Fruit fly (Drosophila melanogaster) whole organism, embryonic: Measurements from ENCODE around the gene Or85b.

Experiments
- Adf1 ChIP-seq: fragments of 200-800 bp; sonication (Bioruptor generic); IDR thresholded peaks from 2 replicates; pipeline ENCODE4 v1.3.6; 2022; ENCODE audit warnings: missing biosample characterization, missing genetic modification characterization
- Atf-2 ChIP-seq: fragments of 200-800 bp; sonication (Bioruptor generic); optimal IDR thresholded peaks from 2 replicates; lab custom pipeline; 2016; ENCODE audit warnings: missing biosample characterization, missing genetic modification characterization
- Awh ChIP-seq: fragments of 200-800 bp; sonication (Bioruptor generic); IDR thresholded peaks from 2 replicates; pipeline ENCODE4, ENCODE4 v1.3.6; 2022; ENCODE audit warnings: missing biosample characterization, missing genetic modification characterization
- CG10565 ChIP-seq: fragments of 200-800 bp; sonication (Bioruptor generic); optimal IDR thresholded peaks from 3 replicates; lab custom pipeline; 2016; ENCODE audit warnings: missing biosample characterization, mild to moderate bottlenecking, missing genetic modification characterization
- CG12299 ChIP-seq: fragments of 200-800 bp; sonication (Bioruptor generic); optimal IDR thresholded peaks from 2 replicates; lab custom pipeline; 2018; ENCODE audit warnings: missing biosample characterization, mild to moderate bottlenecking, missing genetic modification characterization
- CG13775 ChIP-seq: fragments of 200-800 bp; sonication (Bioruptor generic); optimal IDR thresholded peaks from 3 replicates; lab custom pipeline; 2017; ENCODE audit warnings: missing biosample characterization, mild to moderate bottlenecking, missing genetic modification characterization
- CG1529 ChIP-seq: fragments of 200-800 bp; sonication (Bioruptor generic); optimal IDR thresholded peaks from 3 replicates; lab custom pipeline; 2018; ENCODE audit warnings: missing biosample characterization, missing genetic modification characterization
- CG1647 ChIP-seq: fragments of 200-800 bp; sonication (Bioruptor generic); optimal IDR thresholded peaks from 3 replicates; lab custom pipeline; 2016; ENCODE audit warnings: missing biosample characterization, missing genetic modification characterization
- CG17829 ChIP-seq: fragments of 200-800 bp; optimal IDR thresholded peaks from 2 replicates; lab custom pipeline; 2019; ENCODE audit warnings: missing biosample characterization, mild to moderate bottlenecking, missing genetic modification characterization, moderate library complexity
- CG17912 ChIP-seq: fragments of 200-800 bp; sonication (Bioruptor generic); optimal IDR thresholded peaks from 2 replicates; lab custom pipeline; 2018; ENCODE audit warnings: missing biosample characterization, mild to moderate bottlenecking, missing genetic modification characterization
- CG18011 ChIP-seq: fragments of 200-800 bp; sonication (Bioruptor generic); optimal IDR thresholded peaks from 2 replicates; lab custom pipeline; 2017; ENCODE audit warnings: missing biosample characterization, missing genetic modification characterization, mild to moderate bottlenecking, moderate library complexity, missing genotype
- CG2889 ChIP-seq: fragments of 200-800 bp; sonication (Bioruptor generic); IDR thresholded peaks from 3 replicates; pipeline ENCODE4 v1.3.6; 2022; ENCODE audit warnings: missing biosample characterization, missing genetic modification characterization
- CG3995 ChIP-seq: fragments of 200-800 bp; sonication (Bioruptor generic); optimal IDR thresholded peaks from 3 replicates; lab custom pipeline; 2016; ENCODE audit warnings: missing biosample characterization, missing genetic modification characterization
- CG4404 ChIP-seq: fragments of 200-800 bp; sonication (Bioruptor generic); IDR thresholded peaks from 2 replicates; pipeline ENCODE4 v1.3.6; 2022; ENCODE audit warnings: missing biosample characterization, missing genetic modification characterization
- CG4617 ChIP-seq: fragments of 200-800 bp; sonication (Bioruptor generic); optimal IDR thresholded peaks from 3 replicates; lab custom pipeline; 2016; ENCODE audit warnings: missing biosample characterization, missing genetic modification characterization, borderline replicate concordance
- CG5953 ChIP-seq: fragments of 200-800 bp; sonication (Bioruptor generic); IDR thresholded peaks from 2 replicates; pipeline ENCODE4 v1.3.6; 2022; ENCODE audit warnings: missing biosample characterization, missing genetic modification characterization
- CG6254 ChIP-seq: fragments of 200-800 bp; sonication (Bioruptor generic); optimal IDR thresholded peaks from 3 replicates; lab custom pipeline; 2017; ENCODE audit warnings: mild to moderate bottlenecking, missing biosample characterization, missing genetic modification reagents, missing genetic modification characterization
- CG7271 ChIP-seq: fragments of 200-800 bp; sonication (Bioruptor generic); optimal IDR thresholded peaks from 2 replicates; lab custom pipeline; 2018; ENCODE audit warnings: missing biosample characterization, mild to moderate bottlenecking, missing genetic modification characterization, moderate library complexity
- CG7928 ChIP-seq: fragments of 200-800 bp; sonication (Bioruptor generic); optimal IDR thresholded peaks from 2 replicates; lab custom pipeline; 2017; ENCODE audit warnings: missing biosample characterization, mild to moderate bottlenecking, missing genetic modification characterization
- CG7963 ChIP-seq: fragments of 200-800 bp; sonication (Bioruptor generic); IDR thresholded peaks from 3 replicates; pipeline ENCODE4 v1.3.6; 2022; ENCODE audit warnings: missing biosample characterization, missing genetic modification characterization; ENCODE audit not compliant: partially characterized antibody
- CG7987 ChIP-seq: fragments of 200-800 bp; sonication (Bioruptor generic); optimal IDR thresholded peaks from 2 replicates; lab custom pipeline; 2018; ENCODE audit warnings: missing biosample characterization, mild to moderate bottlenecking, missing genetic modification characterization, moderate library complexity
- CG8089 ChIP-seq: fragments of 200-800 bp; sonication (Bioruptor generic); optimal IDR thresholded peaks from 3 replicates; lab custom pipeline; 2016; ENCODE audit warnings: missing biosample characterization, missing genetic modification characterization
- Camta ChIP-seq: fragments of 200-800 bp; sonication (Bioruptor generic); optimal IDR thresholded peaks from 2 replicates; lab custom pipeline; 2016; ENCODE audit warnings: missing biosample characterization, missing genetic modification characterization
- Dip3 ChIP-seq: fragments of 200-800 bp; sonication (Bioruptor generic); optimal IDR thresholded peaks from 3 replicates; lab custom pipeline; 2016; ENCODE audit warnings: missing biosample characterization, missing genetic modification characterization
- Dll ChIP-seq: fragments of 200-800 bp; sonication (Bioruptor generic); IDR thresholded peaks from 4 replicates; pipeline ENCODE4 v1.3.6; 2022; ENCODE audit warnings: missing biosample characterization, missing genetic modification characterization; ENCODE audit not compliant: partially characterized antibody
- Elba2 ChIP-seq: fragments of 200-800 bp; sonication (Bioruptor generic); optimal IDR thresholded peaks from 3 replicates; lab custom pipeline; 2016; ENCODE audit warnings: missing biosample characterization, missing genetic modification characterization
- Ets65A ChIP-seq: fragments of 200-800 bp; sonication (Bioruptor generic); peaks from one replicate; lab custom pipeline; 2016; ENCODE audit warnings: missing biosample characterization, missing genetic modification characterization
- Ets97D ChIP-seq: fragments of 200-800 bp; sonication (Bioruptor generic); optimal IDR thresholded peaks from 3 replicates; lab custom pipeline; 2016; ENCODE audit warnings: missing biosample characterization, missing genetic modification characterization
- Fer2 ChIP-seq: fragments of 200-800 bp; sonication (Bioruptor generic); optimal IDR thresholded peaks from 2 replicates; lab custom pipeline; 2018; ENCODE audit warnings: missing biosample characterization, mild to moderate bottlenecking, missing genetic modification characterization, moderate library complexity
- Gug ChIP-seq: fragments of 200-800 bp; sonication (Bioruptor generic); IDR thresholded peaks from 4 replicates; pipeline ENCODE4 v1.3.6; 2022; ENCODE audit warnings: missing biosample characterization, missing genetic modification characterization
- H15 ChIP-seq: fragments of 200-800 bp; sonication (Bioruptor generic); IDR thresholded peaks from 3 replicates; pipeline ENCODE4 v1.3.6; 2022; ENCODE audit warnings: missing biosample characterization, missing genetic modification characterization
- Kr ChIP-seq: fragments of 200-800 bp; sonication (Bioruptor generic); optimal IDR thresholded peaks from 2 replicates; lab custom pipeline; 2017; ENCODE audit warnings: missing biosample characterization, mild to moderate bottlenecking, missing genetic modification characterization
- Nf-YB ChIP-seq: fragments of 200-800 bp; sonication (Bioruptor generic); optimal IDR thresholded peaks from 3 replicates; lab custom pipeline; 2019; ENCODE audit warnings: missing biosample characterization, mild to moderate bottlenecking, missing genetic modification characterization, moderate library complexity
- Pdp1 ChIP-seq, 2 experiments: fragments of 200-800 bp; sonication (Bioruptor generic); optimal IDR thresholded peaks; 3 replicates each; lab custom pipeline; 2016; ENCODE audit warnings: missing biosample characterization in 2 of 2, missing genetic modification characterization in 2 of 2, mild to moderate bottlenecking in 1 of 2, moderate library complexity in 1 of 2
- Sin3A ChIP-seq: fragments of >200 bp; optimal IDR thresholded peaks from 2 replicates; lab custom pipeline; 2018
- Stat92E ChIP-seq, 3 experiments: fragments of >200 bp in 2 of 3; fragments of 200-800 bp in 1 of 3; sonication (Bioruptor generic) in 1 of 3; optimal IDR thresholded peaks; 2 replicates each; lab custom pipeline; 2017 to 2019; ENCODE audit warnings: missing biosample characterization in 3 of 3, missing genetic modification characterization in 3 of 3, mild to moderate bottlenecking in 1 of 3, moderate library complexity in 1 of 3
- Xrp1 ChIP-seq: fragments of 200-800 bp; sonication (Bioruptor generic); IDR thresholded peaks from 2 replicates; pipeline ENCODE4 v1.3.6; 2022; ENCODE audit warnings: missing biosample characterization, missing genetic modification characterization
- bigmax ChIP-seq: fragments of 200-800 bp; sonication (Bioruptor generic); optimal IDR thresholded peaks from 2 replicates; lab custom pipeline; 2018; ENCODE audit warnings: missing biosample characterization, mild to moderate bottlenecking, missing genetic modification characterization
- dm ChIP-seq: fragments of 200-800 bp; sonication (Bioruptor generic); optimal IDR thresholded peaks from 3 replicates; lab custom pipeline; 2016; ENCODE audit warnings: missing biosample characterization, missing genetic modification characterization
- ems ChIP-seq: fragments of 200-800 bp; sonication (Bioruptor generic); optimal IDR thresholded peaks from 3 replicates; lab custom pipeline; 2016; ENCODE audit warnings: missing biosample characterization, missing genetic modification characterization
- eve ChIP-seq, 2 experiments: fragments of >200 bp; optimal IDR thresholded peaks; 2 replicates each; lab custom pipeline; 2017; ENCODE audit warnings: missing biosample characterization in 2 of 2, missing genetic modification characterization in 2 of 2
- her ChIP-seq: fragments of 200-800 bp; sonication (Bioruptor generic); optimal IDR thresholded peaks from 2 replicates; lab custom pipeline; 2016; ENCODE audit warnings: missing biosample characterization, missing genetic modification characterization
- lilli ChIP-seq: fragments of 200-800 bp; sonication (Bioruptor generic); optimal IDR thresholded peaks from 3 replicates; lab custom pipeline; 2016; ENCODE audit warnings: missing biosample characterization, missing genetic modification characterization
- lov ChIP-seq, 2 experiments: fragments of 200-800 bp in 1 of 2; fragments of >200 bp in 1 of 2; sonication (Bioruptor generic) in 1 of 2; IDR thresholded peaks in 1 of 2; optimal IDR thresholded peaks in 1 of 2; 2 replicates in 1 of 2; 3 replicates in 1 of 2; pipeline versions ENCODE4 v1.3.6 to Lab custom; 2017 to 2022; ENCODE audit warnings: missing biosample characterization in 1 of 2, missing genetic modification characterization in 1 of 2
- peb ChIP-seq: fragments of 200-800 bp; sonication (Bioruptor generic); IDR thresholded peaks from 2 replicates; pipeline ENCODE4 v1.3.6; 2022; ENCODE audit warnings: missing biosample characterization, missing genetic modification characterization
- pfk ChIP-seq: fragments of 200-800 bp; sonication (Bioruptor generic); optimal IDR thresholded peaks from 2 replicates; lab custom pipeline; 2018; ENCODE audit warnings: missing biosample characterization, mild to moderate bottlenecking, missing genetic modification characterization, moderate library complexity
- phol ChIP-seq: fragments of 200-800 bp; sonication (Bioruptor generic); optimal IDR thresholded peaks from 3 replicates; lab custom pipeline; 2018; ENCODE audit warnings: missing biosample characterization, mild to moderate bottlenecking, missing genetic modification characterization, moderate library complexity
- sc ChIP-seq, 3 experiments: fragments of >200 bp in 2 of 3; fragments of 200-800 bp in 1 of 3; sonication (Bioruptor generic) in 1 of 3; optimal IDR thresholded peaks; 2 replicates in 2 of 3; 3 replicates in 1 of 3; lab custom pipeline; 2017; ENCODE audit warnings: mild to moderate bottlenecking in 1 of 3, missing biosample characterization in 1 of 3, missing genetic modification characterization in 1 of 3, missing genetic modification reagents in 1 of 3
- tio ChIP-seq: fragments of 200-800 bp; sonication (Bioruptor generic); optimal IDR thresholded peaks from 2 replicates; lab custom pipeline; 2017; ENCODE audit warnings: missing biosample characterization, missing genetic modification characterization, inconsistent platforms

The Or85b gene

dm6 chr3R:8482881-8483280 is 28.3 kb downstream of the Or85b start (continued):
- TF ChIP-seq CG10565, result no peak
- no peak for TF ChIP-seq lov (optimal IDR thresholded peaks at IDR 0.05; lab: Kevin White, UChicago)
- peak; percentile 81; the same call in 1 of the 3 replicates for TF ChIP-seq lov (GFP tag; IDR thresholded peaks at IDR 0.05; lab: Robert Waterston, UW)
- peak; percentile 4 for TF ChIP-seq CG12299 (tag; lab: Kevin White, UChicago)
- no peak for TF ChIP-seq her (GFP tag; lab: Kevin White, UChicago)
- TF ChIP-seq Sin3A (lab: Kevin White, UChicago), result no peak
- TF ChIP-seq Elba2, result no peak
- TF ChIP-seq eve (GFP tag; optimal IDR thresholded peaks at IDR 0.05; lab: Kevin White, UChicago), result no peak
- no peak for TF ChIP-seq CG17912 (GFP tag; lab: Kevin White, UChicago)
- no peak for TF ChIP-seq pfk (GFP tag; lab: Kevin White, UChicago)
- TF ChIP-seq Stat92E (GFP tag; optimal IDR thresholded peaks at IDR 0.05; lab: Kevin White, UChicago), result no peak
- no peak for TF ChIP-seq CG7963 (GFP tag; lab: Robert Waterston, UW)
- no peak for TF ChIP-seq CG7271
- peak; percentile 36 for TF ChIP-seq Nf-YB (GFP tag; lab: Kevin White, UChicago)
- peak; percentile 20 for TF ChIP-seq tio (GFP tag; lab: Kevin White, UChicago)
- TF ChIP-seq CG3995 (GFP tag; lab: Kevin White, UChicago), result no peak
- TF ChIP-seq Xrp1 (GFP tag; lab: Robert Waterston, UW), result peak; percentile 78; the same call in 1 of the 2 replicates
- peak; percentile 40 for TF ChIP-seq CG1529 (GFP tag; lab: Kevin White, UChicago)
- peak; percentile 49; the same call in 1 of the 2 replicates for TF ChIP-seq CG4404 (GFP tag; lab: Robert Waterston, UW)
- peak; percentile 64 for TF ChIP-seq CG6254 (GFP tag; lab: Kevin White, UChicago)
- TF ChIP-seq dm (GFP tag; lab: Kevin White, UChicago), result peak; percentile 18
- TF ChIP-seq CG17829 (tag; lab: Kevin White, UChicago), result no peak
- TF ChIP-seq Ets97D (GFP tag; lab: Kevin White, UChicago), result peak; percentile 13
- TF ChIP-seq H15, result peak; percentile 71; the same call in 2 of the 3 replicates
- TF ChIP-seq phol (tag; lab: Kevin White, UChicago), result peak; percentile 69
- peak; percentile 60; the same call in 1 of the 2 replicates for TF ChIP-seq Awh
- peak in 1 of 2 experiments; percentile 60 for TF ChIP-seq Pdp1 (GFP tag; optimal IDR thresholded peaks at IDR 0.05; lab: Kevin White, UChicago)
- peak; percentile 35 for TF ChIP-seq ems (GFP tag; lab: Kevin White, UChicago)
- TF ChIP-seq Dll (GFP tag; lab: Robert Waterston, UW), result no peak
- peak; percentile 19 for TF ChIP-seq Fer2 (tag; lab: Kevin White, UChicago)
- peak; percentile 54; the same call in 1 of the 2 replicates for TF ChIP-seq CG5953
- no peak for TF ChIP-seq Kr (GFP tag; lab: Kevin White, UChicago)
- peak; percentile 55 for TF ChIP-seq Camta
- TF ChIP-seq CG2889 (GFP tag; lab: Robert Waterston, UW), result peak; percentile 56; the same call in 1 of the 3 replicates
- TF ChIP-seq lilli (GFP tag; lab: Kevin White, UChicago), result peak; percentile 70
- no peak for TF ChIP-seq Adf1 (GFP tag; lab: Robert Waterston, UW)
- TF ChIP-seq Dip3 (GFP tag; lab: Kevin White, UChicago), result peak; percentile 49
- peak; percentile 97 for TF ChIP-seq Ets65A (GFP tag; lab: Kevin White, UChicago)
- TF ChIP-seq CG18011 (GFP tag; lab: Kevin White, UChicago), result peak; percentile 15
- TF ChIP-seq CG4617, result no peak
- no peak for TF ChIP-seq sc (optimal IDR thresholded peaks at IDR 0.05; lab: Kevin White, UChicago)
- TF ChIP-seq sc (GFP tag; optimal IDR thresholded peaks at IDR 0.05; lab: Kevin White, UChicago), result peak; percentile 29
- peak; percentile 34 for TF ChIP-seq CG7928 (GFP tag; lab: Kevin White, UChicago)
- TF ChIP-seq bigmax (GFP tag; lab: Kevin White, UChicago), result no peak
- peak; percentile 78 for TF ChIP-seq Gug (GFP tag; lab: Robert Waterston, UW)
- peak; percentile 34 for TF ChIP-seq Atf-2 (GFP tag; lab: Kevin White, UChicago)
- peak; percentile 37; the same call in 1 of the 2 replicates for TF ChIP-seq peb (GFP tag; lab: Robert Waterston, UW)
- peak; percentile 34 for TF ChIP-seq CG13775 (GFP tag; lab: Kevin White, UChicago)
- peak; percentile 7 for TF ChIP-seq CG8089
- TF ChIP-seq CG7987 (GFP tag; lab: Kevin White, UChicago), result no peak
- peak; percentile 52 for TF ChIP-seq CG1647 (GFP tag; lab: Kevin White, UChicago)
